Worm (Caenorhabditis elegans) whole organism, L1 larva: ENCODE results near the gene mvk-1.

Experiments used
- C16A3.4 ChIP-seq: fragments of 150-350 bp; optimal IDR thresholded peaks from 2 replicates; lab custom pipeline; 2014; ENCODE audit warnings: missing biosample characterization, missing genetic modification characterization
- aha-1 ChIP-seq: fragments of 150-350 bp; optimal IDR thresholded peaks from 2 replicates; lab custom pipeline; 2014; ENCODE audit warnings: missing biosample characterization, missing genetic modification characterization
- ama-1 ChIP-seq: fragments of 150-350 bp; optimal IDR thresholded peaks from 2 replicates; lab custom pipeline; 2014
- blmp-1 ChIP-seq: fragments of 150-350 bp; optimal IDR thresholded peaks from 2 replicates; lab custom pipeline; 2014; ENCODE audit warnings: missing biosample characterization, missing genetic modification characterization
- ces-1 ChIP-seq: fragments of 150-350 bp; optimal IDR thresholded peaks from 2 replicates; lab custom pipeline; 2014; ENCODE audit warnings: missing biosample characterization, missing genetic modification reagents, missing genetic modification characterization
- elt-3 ChIP-seq, 6 experiments: fragments of 150-350 bp in 1 of 6; sonication (generic microtip); optimal IDR thresholded peaks; 2 replicates each; lab custom pipeline; 2017 to 2018; ENCODE audit warnings: missing biosample characterization in 6 of 6, missing genetic modification characterization in 6 of 6, inconsistent platforms in 1 of 6
- hlh-4 ChIP-seq: sonication (generic microtip); optimal IDR thresholded peaks from 2 replicates; lab custom pipeline; 2016; ENCODE audit warnings: mild to moderate bottlenecking, missing genetic modification characterization, missing compliant biosample characterization
- lin-13 ChIP-seq: fragments of 150-350 bp; optimal IDR thresholded peaks from 2 replicates; lab custom pipeline; 2014; ENCODE audit warnings: missing biosample characterization, missing genetic modification reagents, missing genetic modification characterization
- lin-35 ChIP-seq, 2 experiments: fragments of 150-350 bp; optimal IDR thresholded peaks; 2 replicates each; lab custom pipeline; 2014; ENCODE audit warnings: missing biosample characterization in 2 of 2, missing genetic modification characterization in 2 of 2, missing genetic modification reagents in 2 of 2
- mep-1 ChIP-seq: fragments of 150-350 bp; optimal IDR thresholded peaks from 2 replicates; lab custom pipeline; 2014; ENCODE audit warnings: missing biosample characterization, missing genetic modification characterization
- nhr-237 ChIP-seq: fragments of 150-350 bp; optimal IDR thresholded peaks from 2 replicates; lab custom pipeline; 2014; ENCODE audit warnings: missing biosample characterization, missing genetic modification characterization
- pqm-1 ChIP-seq: sonication (generic microtip); optimal IDR thresholded peaks from 3 replicates; lab custom pipeline; 2017; ENCODE audit warnings: missing biosample characterization, missing genetic modification characterization
- unc-30 ChIP-seq: sonication (generic microtip); optimal IDR thresholded peaks from 2 replicates; lab custom pipeline; 2017; ENCODE audit warnings: missing biosample characterization, missing genetic modification characterization
- unc-98 ChIP-seq: fragments of 200-800 bp; sonication (Bioruptor generic); IDR thresholded peaks from 2 replicates; pipeline ENCODE4 v1.3.6; 2022; ENCODE audit warnings: missing genetic modification characterization, missing compliant biosample characterization

- TF ChIP-seq ama-1 (no peak), pqm-1 (tag; lab: Kevin White, UChicago) (no peak), ces-1 (no peak), hlh-4 (tag; lab: Kevin White, UChicago) (no peak), nhr-237 (tag; lab: Kevin White, UChicago) (no peak), lin-13 (GFP tag; lab: Kevin White, UChicago) (no peak), unc-30 (no peak), C16A3.4 (no peak), blmp-1 (tag; lab: Kevin White, UChicago) (no peak), unc-98 (no peak), aha-1 (tag; lab: Kevin White, UChicago) (no peak), mep-1 (no peak), elt-3 (tag; optimal IDR thresholded peaks at IDR 0.05; lab: Kevin White, UChicago) (no peak), lin-35 (GFP tag; optimal IDR thresholded peaks at IDR 0.05; lab: Kevin White, UChicago) (no peak)
These were observed 25.9 kb downstream of the mvk-1 start for ce11 chrIII:6110187-6110586.
